Worm (Caenorhabditis elegans) whole organism, young adult: ENCODE measurements around the gene F36H12.3.
A peak's percentile ranks its signal among the peaks of the same experiment; 100 is the strongest.
"Not testable (repeated sequence)": the region's sequence is repeated elsewhere in the genome, so short reads cannot be mapped to it uniquely, and the experiment has no call there.

Source experiments
- F55B11.4 ChIP-seq: sonication (generic microtip); optimal IDR thresholded peaks from 2 replicates; lab custom pipeline; 2016; ENCODE audit warnings: missing compliant biosample characterization, missing genetic modification characterization, borderline replicate concordance; ENCODE audit not compliant: insufficient read depth
- K11D2.4 ChIP-seq: fragments of 200-800 bp; sonication (Bioruptor generic); IDR thresholded peaks from 2 replicates; pipeline ENCODE4 v1.3.6; 2022; ENCODE audit warnings: missing genetic modification reagents, missing genetic modification characterization, missing compliant biosample characterization
- T07F8.4 ChIP-seq: sonication (generic microtip); optimal IDR thresholded peaks from 2 replicates; lab custom pipeline; 2016; ENCODE audit warnings: mild to moderate bottlenecking, missing genetic modification characterization, moderate library complexity, missing compliant biosample characterization
- Y53F4B.3 ChIP-seq: fragments of 200-800 bp; sonication (Bioruptor generic); IDR thresholded peaks from 2 replicates; pipeline ENCODE4 v1.3.6; 2022; ENCODE audit warnings: missing genetic modification reagents, missing genetic modification characterization, missing compliant biosample characterization
- ccch-3 ChIP-seq: fragments of 200-800 bp; sonication (Bioruptor generic); optimal IDR thresholded peaks from 2 replicates; lab custom pipeline; 2018; ENCODE audit warnings: mild to moderate bottlenecking, missing genetic modification characterization, missing compliant biosample characterization
- ceh-58 ChIP-seq: fragments of 200-800 bp; sonication (Bioruptor generic); IDR thresholded peaks from 2 replicates; pipeline ENCODE4 v1.3.6; 2022; ENCODE audit warnings: missing genetic modification characterization, missing compliant biosample characterization
- ceh-79 ChIP-seq: sonication (generic microtip); optimal IDR thresholded peaks from 2 replicates; lab custom pipeline; 2017; ENCODE audit warnings: mild to moderate bottlenecking, missing genetic modification characterization, missing compliant biosample characterization
- dpl-1 ChIP-seq: fragments of 150-350 bp; optimal IDR thresholded peaks from 2 replicates; lab custom pipeline; 2014; ENCODE audit warnings: missing biosample characterization, missing genetic modification reagents, missing genetic modification characterization
- egrh-3 ChIP-seq: fragments of 200-800 bp; sonication (Bioruptor generic); IDR thresholded peaks from 2 replicates; pipeline ENCODE4 v1.3.6; 2022; ENCODE audit warnings: missing genetic modification reagents, missing genetic modification characterization, missing compliant biosample characterization
- ets-4 ChIP-seq: fragments of 200-800 bp; sonication (Bioruptor generic); optimal IDR thresholded peaks from 2 replicates; lab custom pipeline; 2018; ENCODE audit warnings: mild to moderate bottlenecking, missing genetic modification characterization, missing compliant biosample characterization
- fkh-3 ChIP-seq: sonication (generic microtip); optimal IDR thresholded peaks from 2 replicates; lab custom pipeline; 2016; ENCODE audit warnings: mild to moderate bottlenecking, missing genetic modification characterization, missing compliant biosample characterization
- him-1 ChIP-seq: sonication (generic microtip); optimal IDR thresholded peaks from 2 replicates; lab custom pipeline; 2016; ENCODE audit warnings: missing genotype, missing genetic modification reagents, missing genetic modification characterization, missing compliant biosample characterization
- hlh-26 ChIP-seq: fragments of 200-800 bp; sonication (Bioruptor generic); conservative IDR thresholded peaks from 2 replicates; pipeline ENCODE4 v1.3.6; 2022; ENCODE audit warnings: missing genetic modification reagents, missing genetic modification characterization, missing compliant biosample characterization
- hmg-1.2 ChIP-seq: fragments of 200-800 bp; sonication (Bioruptor generic); IDR thresholded peaks from 2 replicates; pipeline ENCODE4 v1.3.6; 2022; ENCODE audit warnings: missing genetic modification reagents, missing genetic modification characterization, missing compliant biosample characterization
- hrde-1 ChIP-seq: sonication (generic microtip); optimal IDR thresholded peaks from 2 replicates; lab custom pipeline; 2016; ENCODE audit warnings: missing genetic modification characterization, mild to moderate bottlenecking, missing compliant biosample characterization, moderate library complexity, missing genotype, missing genetic modification reagents, borderline replicate concordance
- lin-54 ChIP-seq: fragments of 200-800 bp; sonication (Bioruptor generic); optimal IDR thresholded peaks from 2 replicates; lab custom pipeline; 2018; ENCODE audit warnings: mild to moderate bottlenecking, missing genetic modification characterization, missing compliant biosample characterization
- lsy-27 ChIP-seq: sonication (generic microtip); optimal IDR thresholded peaks from 2 replicates; lab custom pipeline; 2017; ENCODE audit warnings: missing genetic modification characterization, mild to moderate bottlenecking, missing compliant biosample characterization, antibody characterized with exemption, missing genotype, borderline replicate concordance; ENCODE audit not compliant: insufficient read depth
- mes-4 ChIP-seq: sonication (generic microtip); optimal IDR thresholded peaks from 2 replicates; lab custom pipeline; 2016; ENCODE audit warnings: missing genotype, missing genetic modification characterization, missing compliant biosample characterization
- pbrm-1 ChIP-seq: fragments of 200-800 bp; sonication (Bioruptor generic); IDR thresholded peaks from 2 replicates; pipeline ENCODE4 v1.3.6; 2022; ENCODE audit warnings: missing genetic modification reagents, missing genetic modification characterization, missing compliant biosample characterization
- rcor-1 ChIP-seq: fragments of 200-800 bp; sonication (Bioruptor generic); IDR thresholded peaks from 2 replicates; pipeline ENCODE4 v1.3.6; 2022; ENCODE audit warnings: missing genetic modification reagents, missing genetic modification characterization, missing compliant biosample characterization
- sea-2 ChIP-seq: fragments of 200-800 bp; sonication (Bioruptor generic); IDR thresholded peaks from 2 replicates; pipeline ENCODE4 v1.3.6; 2022; ENCODE audit warnings: missing genetic modification characterization, missing compliant biosample characterization
- snpc-1.1 ChIP-seq: sonication (generic microtip); optimal IDR thresholded peaks from 2 replicates; lab custom pipeline; 2017; ENCODE audit warnings: missing genetic modification characterization, mild to moderate bottlenecking, missing compliant biosample characterization, antibody characterized with exemption, moderate library complexity, missing genotype, missing genetic modification reagents; ENCODE audit not compliant: insufficient read depth
- snpc-4 ChIP-seq, 5 experiments: fragments of 150-350 bp in 1 of 5; sonication (generic microtip) in 4 of 5; optimal IDR thresholded peaks; 2 replicates each; lab custom pipeline; 2014 to 2018; ENCODE audit warnings: missing genetic modification characterization in 5 of 5, missing biosample characterization in 3 of 5, antibody characterized with exemption in 2 of 5, mild to moderate bottlenecking in 2 of 5, missing compliant biosample characterization in 2 of 5, missing genotype in 2 of 5, moderate library complexity in 2 of 5, missing genetic modification reagents in 1 of 5
- sptf-2 ChIP-seq: fragments of 200-800 bp; sonication (Bioruptor generic); optimal IDR thresholded peaks from 2 replicates; lab custom pipeline; 2018; ENCODE audit warnings: mild to moderate bottlenecking, missing genetic modification characterization, missing compliant biosample characterization
- ztf-25 ChIP-seq: fragments of 200-800 bp; sonication (Bioruptor generic); IDR thresholded peaks from 2 replicates; pipeline ENCODE4 v1.3.6; 2022; ENCODE audit warnings: missing genetic modification reagents, missing genetic modification characterization, missing compliant biosample characterization
- ztf-3 ChIP-seq: fragments of 200-800 bp; sonication (Bioruptor generic); optimal IDR thresholded peaks from 2 replicates; lab custom pipeline; 2018; ENCODE audit warnings: mild to moderate bottlenecking, missing genetic modification characterization, missing compliant biosample characterization
- ztf-6 ChIP-seq: fragments of 200-800 bp; sonication (Bioruptor generic); IDR thresholded peaks from 2 replicates; pipeline ENCODE4 v1.3.6; 2022; ENCODE audit warnings: missing genetic modification reagents, missing genetic modification characterization, missing compliant biosample characterization

F36H12.3 gene

DNA sequence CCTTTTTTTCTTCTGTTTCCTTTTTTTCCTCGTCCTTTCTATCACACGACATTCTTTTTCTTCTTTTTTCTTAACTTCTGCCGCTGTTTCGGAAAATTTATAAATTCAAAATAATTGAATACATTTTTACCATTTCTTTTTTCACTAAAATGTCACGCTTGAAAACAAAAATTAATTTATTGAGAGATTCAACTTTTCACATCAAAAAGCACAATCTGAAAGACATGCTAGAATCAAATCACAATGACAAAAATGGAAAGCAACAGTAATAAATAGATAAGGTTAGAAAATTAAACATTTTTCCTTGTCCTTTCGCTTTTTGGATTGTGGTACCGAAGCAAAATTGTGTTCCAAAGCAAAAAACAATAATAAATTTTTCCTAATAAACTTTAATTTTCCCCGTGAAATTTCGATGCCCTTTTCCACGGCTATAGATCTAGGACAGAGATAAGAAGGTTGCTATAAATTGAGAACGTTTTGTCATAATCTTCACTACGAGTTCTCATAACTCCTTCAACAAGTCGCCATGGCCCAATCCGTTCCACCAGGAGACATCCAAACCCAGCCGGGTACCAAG, 24.9 kb downstream of the F36H12.3 start, which contains the start of the genes ZK354.6 and msp-113:
Gene ZK354.6, minus strand, starts transcription at position 101 of the 577 bp plus-strand sequence.
Gene msp-113, plus strand, starts transcription at position 527 of the 577 bp plus-strand sequence.
- TF ChIP-seq hmg-1.2 (GFP tag; lab: Robert Waterston, UW) (no peak), sptf-2 (no peak), ceh-79 (tag; lab: Kevin White, UChicago) (no peak), hrde-1 (tag; lab: Kevin White, UChicago) (no peak), ceh-58 (no peak)

DNA sequence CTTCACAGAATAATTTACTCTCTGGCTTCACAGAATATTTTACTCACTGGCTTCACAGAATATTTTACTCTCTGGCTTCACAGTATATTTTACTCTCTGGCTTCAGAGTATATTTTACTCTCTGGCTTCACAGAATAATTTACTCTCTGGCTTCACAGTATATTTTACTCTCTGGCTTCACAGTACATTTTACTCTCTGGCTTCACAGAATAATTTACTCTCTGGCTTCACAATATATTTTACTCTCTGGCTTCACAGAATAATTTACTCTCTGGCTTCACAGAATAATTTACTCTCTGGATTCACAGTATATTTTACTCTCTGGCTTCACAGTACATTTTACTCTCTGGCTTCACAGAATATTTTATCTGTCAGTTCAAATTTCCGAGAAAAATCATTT, 26.5 kb downstream of the F36H12.3 start:
- TF ChIP-seq egrh-3 (GFP tag; lab: Robert Waterston, UW) = peak; percentile 70
- peak; percentile 58; the same call in 1 of the 2 replicates for TF ChIP-seq Y53F4B.3 (GFP tag; lab: Robert Waterston, UW)

ce11 chrIV:5303030-5303429, 30.4 kb downstream of the F36H12.3 start, which contains the start of gene ZK354.7:
ZK354.7 (minus strand) TSS chrIV:5303130.
- TF ChIP-seq rcor-1 (no peak), T07F8.4 (tag; lab: Kevin White, UChicago) (no peak), ztf-25 (GFP tag; lab: Robert Waterston, UW) (no peak), mes-4 (tag; lab: Kevin White, UChicago) (no peak), F55B11.4 (no peak), him-1 (no peak)

DNA sequence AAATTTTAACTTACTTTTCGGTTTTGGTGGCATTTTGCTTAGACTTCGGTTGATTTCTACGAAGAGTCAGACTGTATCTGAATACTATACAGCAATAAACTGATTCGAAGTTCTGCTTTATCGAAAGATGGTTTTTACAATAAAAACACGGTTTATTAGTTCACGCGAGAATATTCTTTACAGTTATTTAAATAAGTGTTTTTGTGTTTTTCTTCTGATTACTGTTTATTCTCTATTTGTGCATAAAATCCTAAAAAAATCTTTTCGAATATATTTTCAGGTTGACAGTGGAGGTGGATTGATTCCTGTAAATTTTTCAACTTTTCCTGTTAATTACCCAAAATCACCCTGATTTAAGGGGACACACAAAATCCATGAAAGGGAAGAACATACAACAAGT, 33.4 kb downstream of the F36H12.3 start, which contains the start of gene ZK354.8:
Gene ZK354.8, minus strand, starts transcription at position 101 of the 400 bp plus-strand sequence.
- TF ChIP-seq ets-4 (no peak), sea-2 (GFP tag; lab: Robert Waterston, UW) (no peak), fkh-3 (tag; lab: Kevin White, UChicago) (no peak), K11D2.4 (GFP tag; lab: Robert Waterston, UW) (no peak), ccch-3 (GFP tag; lab: Kevin White, UChicago) (no peak), snpc-1.1 (no peak), pbrm-1 (no peak), ztf-3 (GFP tag; lab: Kevin White, UChicago) (no peak), lsy-27 (tag; lab: Kevin White, UChicago) (no peak), lin-54 (GFP tag; lab: Kevin White, UChicago) (no peak)

DNA sequence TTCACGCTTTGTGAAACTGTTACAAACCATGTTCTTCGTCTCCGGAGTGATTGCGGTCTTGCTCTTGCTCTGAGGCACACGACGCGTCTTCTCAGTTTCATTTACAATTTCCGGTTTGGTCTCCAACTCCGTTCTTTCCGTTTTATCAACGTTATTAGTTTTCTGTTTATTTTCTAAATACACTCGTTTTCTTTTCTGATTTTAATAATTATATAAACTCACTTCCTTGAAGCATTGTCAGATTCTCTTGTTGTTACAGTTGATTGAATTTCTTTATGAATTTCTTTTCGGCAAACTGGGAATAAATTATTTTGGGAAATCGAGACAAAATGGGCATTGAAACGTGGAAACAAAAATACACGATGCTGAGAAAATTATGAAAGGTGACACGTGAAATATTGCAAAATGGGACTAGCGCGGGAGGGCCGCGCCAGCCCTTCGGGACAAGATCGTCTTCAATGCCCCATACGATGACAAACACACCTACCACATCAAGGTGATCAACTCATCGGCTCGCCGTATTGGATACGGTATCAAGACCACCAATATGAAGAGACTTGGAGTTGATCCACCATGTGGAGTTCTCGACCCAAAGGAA, 35.5 kb downstream of the F36H12.3 start, which contains the start of the genes ZK354.9 and msp-58:
Gene ZK354.9, minus strand, starts transcription at position 101 of the 598 bp plus-strand sequence.
Gene msp-58, plus strand, starts transcription at position 548 of the 598 bp plus-strand sequence.
- TF ChIP-seq dpl-1; ztf-6; hlh-26 (GFP tag; lab: Robert Waterston, UW): not testable (repeated sequence)

ce11 chrIV:5309137-5309536, 36.5 kb downstream of the F36H12.3 start:
- TF ChIP-seq snpc-4 (GFP tag; optimal IDR thresholded peaks at IDR 0.05; lab: Kevin White, UChicago) (peak; percentile 70), snpc-4 (tag; optimal IDR thresholded peaks at IDR 0.05; lab: Kevin White, UChicago) (peak; percentile 49 to 96 (median 83)), snpc-1.1 (peak; percentile 60)
